Worm (Caenorhabditis elegans) whole organism, young adult: ENCODE results near the gene C01G6.3.

ENCODE experiments used
- B0035.1 ChIP-seq: sonication (generic microtip); optimal IDR thresholded peaks from 2 replicates; lab custom pipeline; 2016; ENCODE audit warnings: missing genetic modification characterization, mild to moderate bottlenecking, missing compliant biosample characterization, missing genotype, missing genetic modification reagents
- B0336.3 ChIP-seq: fragments of 200-800 bp; sonication (Bioruptor generic); IDR thresholded peaks from 2 replicates; pipeline ENCODE4 v1.3.6; 2022; ENCODE audit warnings: missing genetic modification characterization, missing compliant biosample characterization
- C17E4.6 ChIP-seq: fragments of 200-800 bp; sonication (Bioruptor generic); IDR thresholded peaks from 2 replicates; pipeline ENCODE4 v1.3.6; 2022; ENCODE audit warnings: missing genetic modification reagents, missing genetic modification characterization, missing compliant biosample characterization
- D2030.7 ChIP-seq: fragments of 200-800 bp; sonication (Bioruptor generic); IDR thresholded peaks from 2 replicates; pipeline ENCODE4 v1.3.6; 2022; ENCODE audit warnings: missing genetic modification reagents, missing genetic modification characterization, missing compliant biosample characterization
- F23B12.7 ChIP-seq: sonication (generic microtip); optimal IDR thresholded peaks from 2 replicates; lab custom pipeline; 2017; ENCODE audit warnings: missing genetic modification characterization, mild to moderate bottlenecking, missing compliant biosample characterization, antibody characterized with exemption, moderate library complexity; ENCODE audit not compliant: insufficient read depth
- F49E8.2 ChIP-seq: sonication (generic microtip); optimal IDR thresholded peaks from 3 replicates; lab custom pipeline; 2017; ENCODE audit warnings: missing genetic modification characterization, mild to moderate bottlenecking, missing compliant biosample characterization, antibody characterized with exemption, moderate library complexity; ENCODE audit not compliant: insufficient read depth
- F57C9.4 ChIP-seq: sonication (generic microtip); optimal IDR thresholded peaks from 2 replicates; lab custom pipeline; 2017; ENCODE audit warnings: mild to moderate bottlenecking, missing genetic modification characterization, missing compliant biosample characterization
- K11D2.4 ChIP-seq: fragments of 200-800 bp; sonication (Bioruptor generic); IDR thresholded peaks from 2 replicates; pipeline ENCODE4 v1.3.6; 2022; ENCODE audit warnings: missing genetic modification reagents, missing genetic modification characterization, missing compliant biosample characterization
- Y53G8AR.9 ChIP-seq: fragments of 200-800 bp; sonication (Bioruptor generic); conservative IDR thresholded peaks from 2 replicates; pipeline ENCODE4 v1.3.6; 2022; ENCODE audit warnings: missing genetic modification reagents, missing genetic modification characterization, missing compliant biosample characterization
- Y56A3A.18 ChIP-seq: fragments of 200-800 bp; sonication (Bioruptor generic); IDR thresholded peaks from 2 replicates; pipeline ENCODE4 v1.3.6; 2022; ENCODE audit warnings: missing genetic modification reagents, missing genetic modification characterization, missing compliant biosample characterization
- Y67H2A.10 ChIP-seq: fragments of 200-800 bp; sonication (Bioruptor generic); conservative IDR thresholded peaks from 2 replicates; pipeline ENCODE4 v1.3.6; 2022; ENCODE audit warnings: missing genetic modification reagents, missing genetic modification characterization, missing compliant biosample characterization
- ZK185.1 ChIP-seq: sonication (generic microtip); optimal IDR thresholded peaks from 2 replicates; lab custom pipeline; 2016; ENCODE audit warnings: mild to moderate bottlenecking, missing genetic modification characterization, missing compliant biosample characterization; ENCODE audit not compliant: poor library complexity, severe bottlenecking
- attf-3 ChIP-seq: fragments of 200-800 bp; sonication (Bioruptor generic); conservative IDR thresholded peaks from 2 replicates; pipeline ENCODE4 v1.3.6; 2022; ENCODE audit warnings: missing genetic modification reagents, missing genetic modification characterization, missing compliant biosample characterization
- bed-1 ChIP-seq: fragments of 200-800 bp; sonication (Bioruptor generic); IDR thresholded peaks from 2 replicates; pipeline ENCODE4 v1.3.6; 2022; ENCODE audit warnings: missing genetic modification reagents, missing genetic modification characterization, missing compliant biosample characterization
- cebp-1 ChIP-seq, 2 experiments: fragments of 200-800 bp in 1 of 2; sonication (Bioruptor generic) in 1 of 2; sonication (generic microtip) in 1 of 2; IDR thresholded peaks in 1 of 2; optimal IDR thresholded peaks in 1 of 2; 2 replicates each; pipeline versions ENCODE4 v1.3.6 to Lab custom; 2017 to 2022; ENCODE audit warnings: missing compliant biosample characterization in 2 of 2, missing genetic modification characterization in 2 of 2, mild to moderate bottlenecking in 1 of 2, missing genetic modification reagents in 1 of 2, moderate library complexity in 1 of 2
- ceh-27 ChIP-seq: fragments of 200-800 bp; sonication (Bioruptor generic); optimal IDR thresholded peaks from 2 replicates; lab custom pipeline; 2018; ENCODE audit warnings: mild to moderate bottlenecking, missing genetic modification characterization, moderate library complexity, missing compliant biosample characterization
- ceh-91 ChIP-seq: fragments of 200-800 bp; sonication (Bioruptor generic); IDR thresholded peaks from 2 replicates; pipeline ENCODE4 v1.3.6; 2022; ENCODE audit warnings: missing genetic modification reagents, missing genetic modification characterization, missing compliant biosample characterization
- die-1 ChIP-seq: sonication (generic microtip); optimal IDR thresholded peaks from 2 replicates; lab custom pipeline; 2016; ENCODE audit warnings: missing genotype, mild to moderate bottlenecking, missing genetic modification characterization, missing compliant biosample characterization
- dox-1 ChIP-seq: fragments of 200-800 bp; sonication (Bioruptor generic); IDR thresholded peaks from 2 replicates; pipeline ENCODE4 v1.3.6; 2022; ENCODE audit warnings: missing genetic modification reagents, missing genetic modification characterization, missing compliant biosample characterization
- dpff-1 ChIP-seq: sonication (generic microtip); optimal IDR thresholded peaks from 2 replicates; lab custom pipeline; 2017; ENCODE audit warnings: mild to moderate bottlenecking, missing genetic modification characterization, missing compliant biosample characterization
- efl-1 ChIP-seq: fragments of 150-350 bp; optimal IDR thresholded peaks from 2 replicates; lab custom pipeline; 2014; ENCODE audit warnings: missing biosample characterization, missing genetic modification reagents, missing genetic modification characterization
- ets-4 ChIP-seq: fragments of 200-800 bp; sonication (Bioruptor generic); optimal IDR thresholded peaks from 2 replicates; lab custom pipeline; 2018; ENCODE audit warnings: mild to moderate bottlenecking, missing genetic modification characterization, missing compliant biosample characterization
- let-607 ChIP-seq, 2 experiments: fragments of 200-800 bp in 1 of 2; sonication (Bioruptor generic) in 1 of 2; sonication (generic microtip) in 1 of 2; optimal IDR thresholded peaks; 2 replicates each; lab custom pipeline; 2016 to 2018; ENCODE audit warnings: mild to moderate bottlenecking in 2 of 2, missing compliant biosample characterization in 2 of 2, missing genetic modification characterization in 2 of 2, moderate library complexity in 2 of 2, missing genotype in 1 of 2
- lin-26 ChIP-seq: fragments of 200-800 bp; sonication (Bioruptor generic); IDR thresholded peaks from 2 replicates; pipeline ENCODE4 v1.3.6; 2022; ENCODE audit warnings: missing genetic modification reagents, missing genetic modification characterization, missing compliant biosample characterization
- lin-35 ChIP-seq, 3 experiments: fragments of 150-350 bp in 2 of 3; sonication (generic microtip) in 1 of 3; optimal IDR thresholded peaks; 2 replicates each; lab custom pipeline; 2014 to 2018; ENCODE audit warnings: missing biosample characterization in 3 of 3, missing genetic modification characterization in 3 of 3, missing genetic modification reagents in 3 of 3
- lsy-27 ChIP-seq: sonication (generic microtip); optimal IDR thresholded peaks from 2 replicates; lab custom pipeline; 2017; ENCODE audit warnings: missing genetic modification characterization, mild to moderate bottlenecking, missing compliant biosample characterization, antibody characterized with exemption, missing genotype, borderline replicate concordance; ENCODE audit not compliant: insufficient read depth
- madf-10 ChIP-seq: sonication (generic microtip); optimal IDR thresholded peaks from 2 replicates; lab custom pipeline; 2016; ENCODE audit warnings: mild to moderate bottlenecking, missing genetic modification characterization, missing compliant biosample characterization
- mel-28 ChIP-seq: sonication (generic microtip); optimal IDR thresholded peaks from 2 replicates; lab custom pipeline; 2016; ENCODE audit warnings: borderline replicate concordance, mild to moderate bottlenecking, missing genetic modification characterization, missing compliant biosample characterization
- mes-4 ChIP-seq: sonication (generic microtip); optimal IDR thresholded peaks from 2 replicates; lab custom pipeline; 2016; ENCODE audit warnings: missing genotype, missing genetic modification characterization, missing compliant biosample characterization
- nfyb-1 ChIP-seq: fragments of 200-800 bp; sonication (Bioruptor generic); IDR thresholded peaks from 2 replicates; pipeline ENCODE4 v1.3.6; 2022; ENCODE audit warnings: missing genetic modification reagents, missing genetic modification characterization, missing compliant biosample characterization
- nhr-120 ChIP-seq: fragments of 200-800 bp; sonication (Bioruptor generic); IDR thresholded peaks from 2 replicates; pipeline ENCODE4 v1.3.6; 2022; ENCODE audit warnings: missing genetic modification characterization, missing compliant biosample characterization
- nhr-80 ChIP-seq: sonication (generic microtip); optimal IDR thresholded peaks from 2 replicates; lab custom pipeline; 2016; ENCODE audit warnings: missing genetic modification characterization, missing compliant biosample characterization
- snpc-1.1 ChIP-seq: sonication (generic microtip); optimal IDR thresholded peaks from 2 replicates; lab custom pipeline; 2017; ENCODE audit warnings: missing genetic modification characterization, mild to moderate bottlenecking, missing compliant biosample characterization, antibody characterized with exemption, moderate library complexity, missing genotype, missing genetic modification reagents; ENCODE audit not compliant: insufficient read depth
- snpc-1.3 ChIP-seq: sonication (generic microtip); optimal IDR thresholded peaks from 2 replicates; lab custom pipeline; 2017; ENCODE audit warnings: missing genetic modification characterization, mild to moderate bottlenecking, missing compliant biosample characterization, antibody characterized with exemption, moderate library complexity, missing genotype, missing genetic modification reagents; ENCODE audit not compliant: insufficient read depth
- sptf-2 ChIP-seq: fragments of 200-800 bp; sonication (Bioruptor generic); optimal IDR thresholded peaks from 2 replicates; lab custom pipeline; 2018; ENCODE audit warnings: mild to moderate bottlenecking, missing genetic modification characterization, missing compliant biosample characterization
- tbx-9 ChIP-seq: sonication (generic microtip); optimal IDR thresholded peaks from 2 replicates; lab custom pipeline; 2016; ENCODE audit warnings: borderline replicate concordance, missing genetic modification characterization, inconsistent platforms, missing compliant biosample characterization
- xnd-1 ChIP-seq: sonication (generic microtip); optimal IDR thresholded peaks from 2 replicates; lab custom pipeline; 2016; ENCODE audit warnings: missing genotype, missing genetic modification reagents, missing genetic modification characterization, missing compliant biosample characterization
- zfh-2 ChIP-seq: fragments of 200-800 bp; sonication (Bioruptor generic); conservative IDR thresholded peaks from 2 replicates; pipeline ENCODE4 v1.3.6; 2022; ENCODE audit warnings: missing genetic modification reagents, missing genetic modification characterization, missing compliant biosample characterization
- ztf-3 ChIP-seq: fragments of 200-800 bp; sonication (Bioruptor generic); optimal IDR thresholded peaks from 2 replicates; lab custom pipeline; 2018; ENCODE audit warnings: mild to moderate bottlenecking, missing genetic modification characterization, missing compliant biosample characterization
- ztf-6 ChIP-seq: fragments of 200-800 bp; sonication (Bioruptor generic); IDR thresholded peaks from 2 replicates; pipeline ENCODE4 v1.3.6; 2022; ENCODE audit warnings: missing genetic modification reagents, missing genetic modification characterization, missing compliant biosample characterization

The C01G6.3 gene

DNA sequence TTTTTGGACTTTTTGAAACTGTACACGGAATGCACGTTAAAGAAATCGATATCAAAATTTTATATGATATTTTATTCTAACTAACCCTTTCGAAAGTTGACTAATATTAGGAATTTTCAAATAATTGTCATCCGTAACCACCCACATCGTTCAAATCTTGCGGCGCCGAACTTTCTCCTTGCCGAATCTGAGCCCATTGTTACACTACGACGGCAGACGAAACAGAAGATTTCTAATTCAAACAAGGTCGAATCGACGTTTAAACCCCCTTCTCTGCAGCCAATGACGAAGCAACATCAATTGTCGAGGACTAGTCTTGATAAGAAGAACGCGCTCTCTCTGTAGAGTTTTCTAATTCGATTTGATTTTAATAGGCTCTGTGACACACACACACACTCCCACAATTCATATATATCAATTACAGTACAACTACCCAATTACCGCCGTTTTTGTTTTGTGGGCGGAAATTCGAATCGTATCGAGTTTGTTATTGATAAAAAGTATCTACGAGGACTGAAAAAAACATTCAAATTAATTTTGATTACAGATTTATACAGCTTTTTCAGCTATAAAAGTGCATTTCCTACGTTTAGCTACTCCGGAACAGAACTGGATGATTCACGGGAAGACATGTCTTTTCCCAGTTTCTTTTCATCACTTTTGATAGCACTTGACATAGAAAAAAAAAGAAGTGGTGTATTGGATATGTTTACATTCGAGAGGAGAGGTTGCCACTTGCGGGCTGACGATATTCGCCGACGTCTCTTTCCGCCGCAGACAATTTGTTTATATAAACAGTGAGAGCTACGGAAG is 14.9 kb downstream of the C01G6.3 start:
- TF ChIP-seq F23B12.7 (tag; lab: Kevin White, UChicago), result no peak
- peak; percentile 64 for TF ChIP-seq madf-10
- TF ChIP-seq snpc-1.3 (tag; lab: Kevin White, UChicago), result no peak
- peak; percentile 11 for TF ChIP-seq nhr-80 (tag; lab: Kevin White, UChicago)
- TF ChIP-seq nfyb-1 (GFP tag; lab: Robert Waterston, UW), result 0 out of 2 replicates have a peak, but pooled peaks have one; percentile 3
- TF ChIP-seq zfh-2 (GFP tag; lab: Robert Waterston, UW), result 0 out of 2 replicates have a peak, but pooled peaks have one; percentile 43
- 0 out of 2 replicates have a peak, but pooled peaks have one; percentile 19 for TF ChIP-seq K11D2.4 (GFP tag; lab: Robert Waterston, UW)
- TF ChIP-seq Y56A3A.18 (GFP tag; lab: Robert Waterston, UW), result peak; percentile 38; the same call in 1 of the 2 replicates
- peak; percentile 68 for TF ChIP-seq lin-26 (GFP tag; lab: Robert Waterston, UW)
- peak; percentile 19 for TF ChIP-seq ZK185.1 (tag; lab: Kevin White, UChicago)
- TF ChIP-seq snpc-1.1 (tag; lab: Kevin White, UChicago), result no peak

DNA sequence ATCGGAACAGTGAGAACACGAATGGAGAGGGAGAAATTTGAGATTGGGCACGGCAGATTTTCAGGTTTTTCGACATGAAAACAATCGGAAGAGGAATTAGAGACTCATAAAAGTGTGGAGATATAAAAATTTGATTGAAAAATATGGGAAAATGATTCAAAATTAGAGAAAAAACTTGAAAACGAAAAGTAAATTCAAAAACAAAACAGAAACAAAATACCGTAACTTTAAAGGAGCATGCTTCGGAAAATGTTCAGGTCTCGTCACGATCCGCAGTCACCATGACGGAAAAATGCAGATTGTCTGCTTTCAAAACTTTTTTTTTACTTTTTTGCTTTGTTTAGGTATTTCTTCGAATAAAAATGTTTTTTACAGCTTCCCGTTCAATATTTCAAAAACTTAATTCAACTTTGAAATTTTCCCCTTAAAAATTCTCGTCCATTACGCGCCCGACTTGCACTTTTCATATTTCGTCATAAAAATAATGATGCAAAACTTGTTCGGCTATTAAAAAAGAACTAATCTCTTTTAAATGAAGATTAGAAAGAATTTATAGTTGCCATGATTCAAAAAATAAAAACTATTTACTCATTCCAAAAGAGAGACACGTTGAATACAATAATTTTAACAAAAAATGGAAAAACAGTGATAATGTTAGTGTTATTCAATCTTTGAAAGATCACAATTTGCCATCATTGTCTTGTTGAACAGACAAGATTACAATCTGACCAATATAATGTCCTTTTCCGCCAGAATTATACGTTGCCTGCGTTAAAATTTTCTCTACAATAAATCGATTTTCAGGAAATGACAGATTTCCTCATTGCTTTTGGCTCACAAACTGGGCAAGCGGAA is 15.7 kb downstream of the C01G6.3 start, which contains the start of gene mtrr-1:
Gene mtrr-1, plus strand, starts transcription at position 805 of the 855 bp plus-strand sequence.
- TF ChIP-seq dpff-1 (no peak), Y56A3A.18 (GFP tag; lab: Robert Waterston, UW) (no peak), lsy-27 (tag; lab: Kevin White, UChicago) (no peak), ceh-27 (GFP tag; lab: Kevin White, UChicago) (no peak), B0035.1 (tag; lab: Kevin White, UChicago) (no peak), B0336.3 (no peak), D2030.7 (GFP tag; lab: Robert Waterston, UW) (peak; percentile 61), bed-1 (GFP tag; lab: Robert Waterston, UW) (no peak), Y53G8AR.9 (GFP tag; lab: Robert Waterston, UW) (peak; percentile 47; the same call in 1 of the 2 replicates), lin-35 (GFP tag; optimal IDR thresholded peaks at IDR 0.05; lab: Kevin White, UChicago) (peak in 1 of 3 experiments; percentile 30), nfyb-1 (GFP tag; lab: Robert Waterston, UW) (no peak), F49E8.2 (peak; percentile 46), mes-4 (no peak), ztf-6 (GFP tag; lab: Robert Waterston, UW) (no peak), ets-4 (GFP tag; lab: Kevin White, UChicago) (no peak), nhr-120 (no peak), sptf-2 (GFP tag; lab: Kevin White, UChicago) (no peak), ztf-3 (GFP tag; lab: Kevin White, UChicago) (no peak), mel-28 (peak; percentile 13), tbx-9 (tag; lab: Kevin White, UChicago) (no peak), let-607 (tag; optimal IDR thresholded peaks at IDR 0.05; lab: Kevin White, UChicago) (no peak), efl-1 (GFP tag; lab: Kevin White, UChicago) (peak; percentile 37), xnd-1 (tag; lab: Kevin White, UChicago) (peak; percentile 62), C17E4.6 (no peak), cebp-1 (GFP tag; IDR thresholded peaks at IDR 0.05; lab: Robert Waterston, UW) (no peak), cebp-1 (tag; optimal IDR thresholded peaks at IDR 0.05; lab: Kevin White, UChicago) (peak; percentile 11), F23B12.7 (tag; lab: Kevin White, UChicago) (no peak), Y67H2A.10 (GFP tag; lab: Robert Waterston, UW) (no peak), attf-3 (GFP tag; lab: Robert Waterston, UW) (no peak), dox-1 (no peak), F57C9.4 (tag; lab: Kevin White, UChicago) (no peak), ceh-91 (GFP tag; lab: Robert Waterston, UW) (no peak), die-1 (no peak)
